Worm (Caenorhabditis elegans) whole organism, L1 larva: Measurements from ENCODE around the gene fbxa-102.

ENCODE experiments used
- ama-1 ChIP-seq: fragments of 150-350 bp; optimal IDR thresholded peaks from 2 replicates; lab custom pipeline; 2014
- ceh-82 ChIP-seq, 3 experiments: fragments of 150-350 bp in 1 of 3; sonication (generic microtip) in 2 of 3; optimal IDR thresholded peaks; 2 replicates each; lab custom pipeline; 2014 to 2017; ENCODE audit warnings: missing biosample characterization in 3 of 3, missing genetic modification characterization in 3 of 3
- egl-13 ChIP-seq: sonication (generic microtip); optimal IDR thresholded peaks from 2 replicates; lab custom pipeline; 2016; ENCODE audit warnings: missing genotype, missing genetic modification reagents, missing genetic modification characterization, missing compliant biosample characterization
- isw-1 ChIP-seq: fragments of 200-800 bp; sonication (Bioruptor generic); IDR thresholded peaks from 2 replicates; pipeline ENCODE4 v1.3.6; 2022; ENCODE audit warnings: missing genetic modification characterization, missing compliant biosample characterization
- lir-3 ChIP-seq: sonication (generic microtip); optimal IDR thresholded peaks from 2 replicates; lab custom pipeline; 2016; ENCODE audit warnings: mild to moderate bottlenecking, missing genetic modification characterization, moderate library complexity, missing compliant biosample characterization; ENCODE audit not compliant: poor library complexity
- skn-1 ChIP-seq: fragments of 150-350 bp; optimal IDR thresholded peaks from 2 replicates; lab custom pipeline; 2014; ENCODE audit warnings: missing biosample characterization, missing genetic modification characterization
- unc-62 ChIP-seq: fragments of 150-350 bp; optimal IDR thresholded peaks from 2 replicates; lab custom pipeline; 2014; ENCODE audit warnings: missing biosample characterization, missing genetic modification reagents, missing genetic modification characterization
- unc-98 ChIP-seq: fragments of 200-800 bp; sonication (Bioruptor generic); IDR thresholded peaks from 2 replicates; pipeline ENCODE4 v1.3.6; 2022; ENCODE audit warnings: missing genetic modification characterization, missing compliant biosample characterization
- ztf-11 ChIP-seq, 2 experiments: sonication (generic microtip); optimal IDR thresholded peaks; 2 replicates each; lab custom pipeline; 2016 to 2017; ENCODE audit warnings: missing genetic modification characterization in 2 of 2, missing biosample characterization in 1 of 2, missing compliant biosample characterization in 1 of 2

- TF ChIP-seq egl-13 (tag; lab: Kevin White, UChicago) (no peak), unc-62 (GFP tag; lab: Kevin White, UChicago) (no peak), ama-1 (lab: Kevin White, UChicago) (no peak), ceh-82 (tag; optimal IDR thresholded peaks at IDR 0.05; lab: Kevin White, UChicago) (no peak), isw-1 (GFP tag; lab: Robert Waterston, UW) (no peak), ztf-11 (tag; optimal IDR thresholded peaks at IDR 0.05; lab: Kevin White, UChicago) (no peak), unc-98 (GFP tag; lab: Robert Waterston, UW) (no peak), skn-1 (tag; lab: Kevin White, UChicago) (no peak), lir-3 (no peak)
Observed at ce11 chrV:17458069-17458468, 35.6 kb downstream of the fbxa-102 start, which contains the start of gene str-200.
